Worm (Caenorhabditis elegans): Measurements from ENCODE around the gene acn-1.

ce11 chrX:5122369-5122768 lies 25.5 kb upstream of the acn-1 start:
- no peak for TF ChIP-seq flt-1 (GFP tag; IDR thresholded peaks at IDR 0.05)
- no peak for TF ChIP-seq ama-1 (optimal IDR thresholded peaks at IDR 0.05)
- TF ChIP-seq F13C5.2 (tag; optimal IDR thresholded peaks at IDR 0.05), result no peak
- TF ChIP-seq ceh-13 (GFP tag; optimal IDR thresholded peaks at IDR 0.05), result no peak
- no peak for TF ChIP-seq tra-4 (tag; optimal IDR thresholded peaks at IDR 0.05)
- TF ChIP-seq ets-7 (tag; optimal IDR thresholded peaks at IDR 0.05), result no peak
- TF ChIP-seq tbx-11 (GFP tag; IDR thresholded peaks at IDR 0.05), result no peak
- no peak for TF ChIP-seq sea-1 (GFP tag; conservative IDR thresholded peaks at IDR 0.05)
- no peak for TF ChIP-seq B0310.2 (tag; optimal IDR thresholded peaks at IDR 0.05)
- no peak for TF ChIP-seq pes-1 (GFP tag; IDR thresholded peaks at IDR 0.05)
- no peak for TF ChIP-seq ceh-36 (tag; optimal IDR thresholded peaks at IDR 0.05)
